Worm (Caenorhabditis elegans): ENCODE measurements around the gene mab-10.

Gene mab-10

ce11 chrII:10553377-10554045, 25.6 kb downstream of the mab-10 start:
- TF ChIP-seq pag-3 (tag; optimal IDR thresholded peaks at IDR 0.05; ENCODE audit: borderline replicate concordance, insufficient read depth) (no peak), C04F5.9 (tag; optimal IDR thresholded peaks at IDR 0.05) (no peak), efl-1 (optimal IDR thresholded peaks at IDR 0.05) (no peak), efl-1 (GFP tag; optimal IDR thresholded peaks at IDR 0.05 in 1 of 2) (peak in 1 of 2 experiments; percentile 33), nhr-237 (tag; optimal IDR thresholded peaks at IDR 0.05) (no peak), fkh-10 (GFP tag; optimal IDR thresholded peaks at IDR 0.05) (no peak), pax-3 (tag; optimal IDR thresholded peaks at IDR 0.05) (no peak), hlh-17 (GFP tag; optimal IDR thresholded peaks at IDR 0.05; ENCODE audit: borderline replicate concordance) (no peak), nhr-85 (tag) (no peak), nhr-12 (tag; optimal IDR thresholded peaks at IDR 0.05) (no peak), lin-35 (GFP tag; optimal IDR thresholded peaks at IDR 0.05) (peak in 1 of 2 experiments; percentile 3), rnt-1 (tag; optimal IDR thresholded peaks at IDR 0.05) (peak; percentile 28), isw-1 (GFP tag; IDR thresholded peaks at IDR 0.05) (no peak), elt-2 (tag; optimal IDR thresholded peaks at IDR 0.05) (no peak), ama-1 (optimal IDR thresholded peaks at IDR 0.05) (peak; percentile 73), vab-15 (tag; optimal IDR thresholded peaks at IDR 0.05) (no peak), lin-14 (GFP tag; optimal IDR thresholded peaks at IDR 0.05) (peak; percentile 4), ztf-11 (tag; optimal IDR thresholded peaks at IDR 0.05) (no peak), hpl-2 (GFP tag; optimal IDR thresholded peaks at IDR 0.05) (no peak)

DNA sequence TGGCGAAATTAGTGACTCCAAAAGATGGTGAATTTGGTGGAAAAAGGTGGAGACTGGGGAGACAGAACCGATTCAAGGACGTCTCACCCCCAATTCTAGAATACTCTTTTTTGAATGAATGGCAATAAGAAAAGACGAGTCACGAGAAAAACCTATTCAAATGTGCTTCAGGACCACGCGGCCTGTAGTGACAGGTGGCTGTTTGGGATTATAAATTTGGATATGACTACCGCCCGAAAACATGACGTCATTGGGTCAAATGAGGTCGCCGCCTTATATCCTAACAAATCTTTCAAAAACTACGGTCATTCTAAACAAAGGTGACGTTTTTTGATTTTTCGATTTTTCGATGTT, 26.1 kb downstream of the mab-10 start:
- no peak for TF ChIP-seq C34B4.2 (tag; optimal IDR thresholded peaks at IDR 0.05)
- peak in 1 of 2 experiments; percentile 79 for TF ChIP-seq ztf-11 (tag; optimal IDR thresholded peaks at IDR 0.05)
- no peak for TF ChIP-seq unc-98 (GFP tag; IDR thresholded peaks at IDR 0.05)
- no peak for TF ChIP-seq elt-2 (tag; optimal IDR thresholded peaks at IDR 0.05)
- TF ChIP-seq ceh-63 (GFP tag; optimal IDR thresholded peaks at IDR 0.05) = no peak
- no peak for TF ChIP-seq Y116A8C.19 (tag; optimal IDR thresholded peaks at IDR 0.05; ENCODE audit: borderline replicate concordance)
- TF ChIP-seq aha-1 (tag; optimal IDR thresholded peaks at IDR 0.05) = no peak
- no peak for TF ChIP-seq pax-3 (tag; optimal IDR thresholded peaks at IDR 0.05)
- no peak for TF ChIP-seq hlh-4 (tag; optimal IDR thresholded peaks at IDR 0.05)
- TF ChIP-seq hpl-2 (GFP tag; optimal IDR thresholded peaks at IDR 0.05) = no peak
- TF ChIP-seq lin-14 (GFP tag; optimal IDR thresholded peaks at IDR 0.05) = peak; percentile 1
- TF ChIP-seq swsn-7 (tag; optimal IDR thresholded peaks at IDR 0.05) = peak; percentile 9
- no peak for TF ChIP-seq lir-3 (tag; optimal IDR thresholded peaks at IDR 0.05; ENCODE audit: poor library complexity)
- TF ChIP-seq mef-2 (tag; optimal IDR thresholded peaks at IDR 0.05) = no peak
- peak; percentile 88 for TF ChIP-seq nhr-85 (tag)
- no peak for TF ChIP-seq mdl-1 (tag; optimal IDR thresholded peaks at IDR 0.05)
- TF ChIP-seq dpl-1 (GFP tag; optimal IDR thresholded peaks at IDR 0.05) = no peak
- TF ChIP-seq unc-62 (GFP tag; optimal IDR thresholded peaks at IDR 0.05) = no peak
- TF ChIP-seq grh-1 (GFP tag; IDR thresholded peaks at IDR 0.05) = no peak
- no peak for TF ChIP-seq nhr-77 (tag; optimal IDR thresholded peaks at IDR 0.05)
- no peak for TF ChIP-seq jun-1 (tag; optimal IDR thresholded peaks at IDR 0.05)
- TF ChIP-seq ztf-4 (tag; optimal IDR thresholded peaks at IDR 0.05) = no peak
- TF ChIP-seq nhr-84 (tag; optimal IDR thresholded peaks at IDR 0.05) = no peak
- TF ChIP-seq rnt-1 (tag; optimal IDR thresholded peaks at IDR 0.05) = peak; percentile 17
- TF ChIP-seq egl-27 (tag; optimal IDR thresholded peaks at IDR 0.05) = no peak
- no peak for TF ChIP-seq elt-3 (tag; optimal IDR thresholded peaks at IDR 0.05)
- TF ChIP-seq efl-1 (optimal IDR thresholded peaks at IDR 0.05) = no peak
- TF ChIP-seq efl-1 (GFP tag; optimal IDR thresholded peaks at IDR 0.05 in 1 of 2) = peak in 1 of 2 experiments; percentile 2
- TF ChIP-seq mep-1 (tag; optimal IDR thresholded peaks at IDR 0.05) = peak; percentile 59
- peak; percentile 38 for TF ChIP-seq nhr-90 (tag; optimal IDR thresholded peaks at IDR 0.05; ENCODE audit: poor library complexity)
- no peak for TF ChIP-seq dsc-1 (tag; optimal IDR thresholded peaks at IDR 0.05)
- TF ChIP-seq unc-130 (tag; optimal IDR thresholded peaks at IDR 0.05) = no peak
- TF ChIP-seq nhr-76 (tag; optimal IDR thresholded peaks at IDR 0.05) = no peak
- no peak for TF ChIP-seq blmp-1 (tag; optimal IDR thresholded peaks at IDR 0.05)
- TF ChIP-seq alr-1 (tag; optimal IDR thresholded peaks at IDR 0.05; ENCODE audit: borderline replicate concordance) = no peak
- TF ChIP-seq unc-86 (tag; optimal IDR thresholded peaks at IDR 0.05) = no peak
- TF ChIP-seq C04F5.9 (tag; optimal IDR thresholded peaks at IDR 0.05) = no peak
- TF ChIP-seq efl-3 (GFP tag; optimal IDR thresholded peaks at IDR 0.05) = no peak
- TF ChIP-seq C16A3.4 (tag; optimal IDR thresholded peaks at IDR 0.05) = peak; percentile 7
- TF ChIP-seq fkh-10 (GFP tag; optimal IDR thresholded peaks at IDR 0.05) = no peak
- no peak for TF ChIP-seq lin-39 (tag; optimal IDR thresholded peaks at IDR 0.05)

All from whole organism, L1 larva.